Fruit fly (Drosophila melanogaster): ENCODE results near the gene t-cup.

dm6 chr2L:12535637-12536038 lies 38.5 kb upstream of the t-cup start:
- peak; percentile 90 for TF ChIP-seq kay (GFP tag; ENCODE audit: borderline replicate concordance)
- no peak for TF ChIP-seq Hr96 (GFP tag; optimal IDR thresholded peaks at IDR 0.05)
- peak; percentile 13 for TF ChIP-seq Clk (GFP tag; optimal IDR thresholded peaks at IDR 0.05)
- peak; percentile 100 for TF ChIP-seq cic (GFP tag; optimal IDR thresholded peaks at IDR 0.05)
- TF ChIP-seq CG14711 (tag; optimal IDR thresholded peaks at IDR 0.05): peak; percentile 62
- TF ChIP-seq pad (GFP tag; optimal IDR thresholded peaks at IDR 0.05): peak; percentile 36

Measured in whole organism, adult.